Worm (Caenorhabditis elegans): ENCODE measurements around the gene T27E9.6.

DNA sequence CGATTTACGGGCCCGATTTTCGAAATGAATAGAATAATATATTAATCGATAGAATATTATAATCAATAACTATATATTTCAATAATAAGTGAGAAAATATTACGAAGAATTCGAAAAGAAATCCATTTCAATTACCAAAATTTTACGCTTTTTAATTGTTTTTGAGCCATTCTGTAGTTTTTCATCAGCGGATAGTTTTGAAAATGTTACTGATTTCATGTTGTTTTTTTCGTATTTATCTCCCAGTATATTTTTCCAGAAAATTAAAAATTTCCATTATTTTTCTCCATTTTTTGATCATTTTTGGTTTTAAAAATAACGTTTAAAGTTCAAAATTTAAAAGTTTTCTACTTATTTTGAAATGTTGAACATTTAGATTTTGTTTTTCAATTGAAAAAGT, 29.1 kb upstream of the T27E9.6 start, which contains the start of gene T28A8.3:
- TF ChIP-seq ceh-36 (tag; optimal IDR thresholded peaks at IDR 0.05) (no peak), hnd-1 (tag; optimal IDR thresholded peaks at IDR 0.05) (no peak), F13C5.2 (tag; optimal IDR thresholded peaks at IDR 0.05) (no peak), ama-1 (optimal IDR thresholded peaks at IDR 0.05) (no peak), tra-4 (tag; optimal IDR thresholded peaks at IDR 0.05) (no peak), ceh-13 (GFP tag; optimal IDR thresholded peaks at IDR 0.05) (no peak), flt-1 (GFP tag; IDR thresholded peaks at IDR 0.05) (no peak)

Measured in whole organism, early embryonic.